Worm (Caenorhabditis elegans): ENCODE results near the gene zyg-9.

ce11 chrII:8485603-8486002 is 28.0 kb downstream of the zyg-9 start, which contains the start of gene gbh-2:
- TF ChIP-seq ztf-29 (GFP tag; IDR thresholded peaks at IDR 0.05) (no peak), flt-1 (GFP tag; IDR thresholded peaks at IDR 0.05) (no peak), med-1 (GFP tag; optimal IDR thresholded peaks at IDR 0.05; ENCODE audit: insufficient read depth) (no peak), cog-1 (tag; optimal IDR thresholded peaks at IDR 0.05) (no peak), T22C8.4 (GFP tag; IDR thresholded peaks at IDR 0.05) (no peak), klf-2 (GFP tag; conservative IDR thresholded peaks at IDR 0.05) (no peak), ref-1 (GFP tag; conservative IDR thresholded peaks at IDR 0.05) (no peak), ztf-23 (GFP tag; IDR thresholded peaks at IDR 0.05) (no peak), tab-1 (GFP tag; IDR thresholded peaks at IDR 0.05) (no peak)
